Worm (Caenorhabditis elegans) whole organism, midembryonic: ENCODE results near the gene C33H5.1.

Source experiments
- T22C8.4 ChIP-seq: fragments of 200-800 bp; sonication (Bioruptor generic); IDR thresholded peaks from 2 replicates; pipeline ENCODE4 v1.3.6; 2022; ENCODE audit warnings: missing genetic modification characterization, missing compliant biosample characterization
- flt-1 ChIP-seq: fragments of 200-800 bp; sonication (Bioruptor generic); IDR thresholded peaks from 2 replicates; pipeline ENCODE4 v1.3.6; 2022; ENCODE audit warnings: missing genetic modification characterization, missing compliant biosample characterization
- klf-2 ChIP-seq: fragments of 200-800 bp; sonication (Bioruptor generic); conservative IDR thresholded peaks from 2 replicates; pipeline ENCODE4 v1.3.6; 2022; ENCODE audit warnings: missing genetic modification reagents, missing genetic modification characterization, missing compliant biosample characterization
- med-1 ChIP-seq: sonication (generic microtip); optimal IDR thresholded peaks from 2 replicates; lab custom pipeline; 2017; ENCODE audit warnings: missing genetic modification characterization, mild to moderate bottlenecking, missing compliant biosample characterization, antibody characterized with exemption, missing genetic modification reagents; ENCODE audit not compliant: insufficient read depth
- ref-1 ChIP-seq: fragments of 200-800 bp; sonication (Bioruptor generic); conservative IDR thresholded peaks from 2 replicates; pipeline ENCODE4 v1.3.6; 2022; ENCODE audit warnings: missing genetic modification reagents, missing genetic modification characterization, missing compliant biosample characterization
- tab-1 ChIP-seq: fragments of 200-800 bp; sonication (Bioruptor generic); IDR thresholded peaks from 2 replicates; pipeline ENCODE4 v1.3.6; 2022; ENCODE audit warnings: missing genetic modification characterization, missing compliant biosample characterization

ce11 chrIV:7839923-7840322 is 31.2 kb downstream of the C33H5.1 start:
- no peak for TF ChIP-seq flt-1 (GFP tag; lab: Robert Waterston, UW)
- TF ChIP-seq T22C8.4, result no peak
- TF ChIP-seq tab-1 (GFP tag; lab: Robert Waterston, UW), result no peak
- no peak for TF ChIP-seq med-1 (GFP tag; lab: Kevin White, UChicago)
- TF ChIP-seq klf-2 (GFP tag; lab: Robert Waterston, UW), result no peak
- no peak for TF ChIP-seq ref-1 (GFP tag; lab: Robert Waterston, UW)
